Fruit fly (Drosophila melanogaster) S2 (cell line): Measurements from ENCODE around the gene C901.

Experiments
- CG8478 ChIP-seq: fragments of >200 bp; optimal IDR thresholded peaks from 2 replicates; lab custom pipeline; 2018
- CTCF ChIP-seq, 2 experiments: fragments of >200 bp; optimal IDR thresholded peaks; 2 replicates each; lab custom pipeline; 2018

- TF ChIP-seq CTCF (optimal IDR thresholded peaks at IDR 0.05; lab: Kevin White, UChicago), result no peak
- no peak for TF ChIP-seq CG8478 (lab: Kevin White, UChicago)
These were observed 37.3 kb downstream of the C901 start for dm6 chrX:10929613-10930012.
